Worm (Caenorhabditis elegans): ENCODE measurements around the gene F09F9.1.

DNA sequence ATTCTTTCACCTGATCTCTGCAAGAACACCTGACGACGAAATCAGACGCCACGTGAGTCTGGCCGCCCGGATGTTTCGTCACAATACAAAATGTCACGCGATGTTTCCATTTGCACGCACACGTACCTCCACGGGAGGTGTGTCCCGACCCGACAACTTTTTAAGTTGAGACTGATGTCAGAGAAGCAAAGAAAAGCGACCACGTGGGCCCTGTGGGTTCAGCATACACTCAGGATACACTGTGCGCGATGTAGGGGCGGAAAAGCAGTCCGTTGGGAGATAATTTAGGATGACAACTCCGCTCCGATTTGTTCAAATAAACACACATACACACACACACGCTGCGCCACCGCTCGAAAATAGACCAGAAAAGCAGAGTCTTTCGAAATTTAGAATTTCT lies 27.1 kb downstream of the F09F9.1 start:
- TF ChIP-seq scrt-1 (GFP tag; IDR thresholded peaks at IDR 0.05) (no peak), ama-1 (optimal IDR thresholded peaks at IDR 0.05) (no peak), B0310.2 (tag; optimal IDR thresholded peaks at IDR 0.05) (no peak), flt-1 (GFP tag; IDR thresholded peaks at IDR 0.05) (no peak), ceh-13 (GFP tag; optimal IDR thresholded peaks at IDR 0.05) (no peak)

Data from whole organism, early embryonic.